Fruit fly (Drosophila melanogaster) whole organism, wandering third instar larva: Measurements from ENCODE around the gene Prestin.

Experiments
- Abd-B ChIP-seq: fragments of >200 bp; optimal IDR thresholded peaks from 2 replicates; lab custom pipeline; 2017; ENCODE audit warnings: missing biosample characterization, missing genetic modification characterization
- CG9705 ChIP-seq: fragments of 200-800 bp; sonication (Bioruptor generic); optimal IDR thresholded peaks from 2 replicates; lab custom pipeline; 2018; ENCODE audit warnings: missing biosample characterization, mild to moderate bottlenecking, missing genetic modification characterization
- Dfd ChIP-seq: fragments of >200 bp; optimal IDR thresholded peaks from 2 replicates; lab custom pipeline; 2017; ENCODE audit warnings: missing biosample characterization, missing genetic modification characterization
- Hr83 ChIP-seq: fragments of 200-300 bp; sonication (Bioruptor generic); optimal IDR thresholded peaks from 2 replicates; lab custom pipeline; 2016; ENCODE audit warnings: missing biosample characterization, mild to moderate bottlenecking, missing genetic modification characterization, moderate library complexity; ENCODE audit not compliant: poor library complexity, severe bottlenecking
- Jra ChIP-seq: sonication (Bioruptor generic); optimal IDR thresholded peaks from 2 replicates; lab custom pipeline; 2016; ENCODE audit warnings: missing biosample characterization, missing genetic modification characterization
- Myc ChIP-seq: fragments of >200 bp; optimal IDR thresholded peaks from 2 replicates; lab custom pipeline; 2017
- Rel ChIP-seq, 2 experiments: fragments of 200-800 bp; sonication (Bioruptor generic) in 1 of 2; optimal IDR thresholded peaks; 2 replicates in 1 of 2; 3 replicates in 1 of 2; lab custom pipeline; 2016 to 2019; ENCODE audit warnings: mild to moderate bottlenecking in 2 of 2, missing biosample characterization in 2 of 2, missing genetic modification characterization in 2 of 2, moderate library complexity in 1 of 2
- br ChIP-seq: fragments of 200-800 bp; sonication (Bioruptor generic); optimal IDR thresholded peaks from 2 replicates; lab custom pipeline; 2016; ENCODE audit warnings: missing biosample characterization, missing genetic modification characterization
- dmrt93B ChIP-seq: fragments of 200-800 bp; sonication (Bioruptor generic); optimal IDR thresholded peaks from 2 replicates; lab custom pipeline; 2018; ENCODE audit warnings: missing biosample characterization, mild to moderate bottlenecking, missing genetic modification characterization
- dsf ChIP-seq: sonication (Bioruptor generic); optimal IDR thresholded peaks from 2 replicates; lab custom pipeline; 2016; ENCODE audit warnings: missing biosample characterization, missing genetic modification characterization, borderline replicate concordance
- foxo ChIP-seq, 2 experiments: fragments of 200-800 bp; sonication (Bioruptor generic); optimal IDR thresholded peaks; 2 replicates in 1 of 2; 3 replicates in 1 of 2; lab custom pipeline; 2016 to 2017; ENCODE audit warnings: missing biosample characterization in 2 of 2, missing genetic modification characterization in 2 of 2
- pan ChIP-seq: fragments of >200 bp; optimal IDR thresholded peaks from 2 replicates; lab custom pipeline; 2017
- psq ChIP-seq: fragments of 200-800 bp; sonication (Bioruptor generic); optimal IDR thresholded peaks from 3 replicates; lab custom pipeline; 2017; ENCODE audit warnings: missing biosample characterization, mild to moderate bottlenecking, missing genetic modification characterization, moderate library complexity
- usp ChIP-seq: fragments of >200 bp; optimal IDR thresholded peaks from 2 replicates; lab custom pipeline; 2017; ENCODE audit warnings: missing biosample characterization, missing genetic modification characterization

DNA sequence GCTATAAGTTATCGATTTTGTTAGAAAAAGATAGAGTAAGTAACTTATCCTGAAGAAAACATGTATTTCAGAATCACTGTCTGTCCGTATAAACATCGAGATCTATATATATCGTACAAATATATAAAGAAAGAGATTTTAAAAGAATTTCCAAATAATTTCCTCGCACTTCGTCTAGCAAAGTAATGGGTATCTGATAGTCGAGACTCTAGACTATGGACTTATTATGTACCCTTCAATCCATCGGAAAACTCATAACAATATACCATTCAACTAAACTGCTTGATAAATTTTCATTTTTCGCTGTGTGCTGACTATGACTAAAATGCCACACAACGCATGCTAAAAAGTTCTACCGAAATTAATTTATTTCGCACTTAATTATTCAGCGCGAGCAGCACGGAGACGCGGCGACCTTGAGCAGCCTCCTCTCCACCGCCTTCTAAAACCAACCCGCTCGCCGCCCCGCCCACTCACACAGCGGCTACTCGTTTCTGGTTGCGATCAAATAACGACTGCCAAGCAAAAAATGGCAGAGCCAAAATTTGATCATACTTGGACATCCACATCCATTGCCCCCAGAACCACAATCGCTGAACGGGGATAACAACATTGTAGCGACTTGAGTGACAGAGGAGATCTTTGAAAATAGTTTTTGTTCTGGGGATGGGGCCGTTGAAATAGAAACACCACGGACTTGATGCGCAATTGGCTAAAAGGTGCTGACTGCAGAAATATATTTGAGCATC lies 8.4 kb upstream of the Prestin start:
- TF ChIP-seq pan (lab: Kevin White, UChicago) (no peak), Jra (GFP tag; lab: Kevin White, UChicago) (no peak), br (GFP tag; lab: Kevin White, UChicago) (no peak), dsf (GFP tag; lab: Kevin White, UChicago) (no peak), Dfd (no peak), Rel (GFP tag; optimal IDR thresholded peaks at IDR 0.05; lab: Kevin White, UChicago) (no peak), Rel (tag; optimal IDR thresholded peaks at IDR 0.05; lab: Kevin White, UChicago) (no peak), foxo (GFP tag; optimal IDR thresholded peaks at IDR 0.05; lab: Kevin White, UChicago) (no peak), CG9705 (GFP tag; lab: Kevin White, UChicago) (no peak), dmrt93B (GFP tag; lab: Kevin White, UChicago) (no peak), Myc (lab: Kevin White, UChicago) (no peak), psq (no peak), Abd-B (GFP tag; lab: Kevin White, UChicago) (no peak), Hr83 (GFP tag; lab: Kevin White, UChicago) (no peak), usp (GFP tag; lab: Kevin White, UChicago) (no peak)
